Fruit fly (Drosophila melanogaster) whole organism, embryonic: ENCODE data around the gene Cp16.

Source experiments
- Adf1 ChIP-seq: fragments of 200-800 bp; sonication (Bioruptor generic); IDR thresholded peaks from 2 replicates; pipeline ENCODE4 v1.3.6; 2022; ENCODE audit warnings: missing biosample characterization, missing genetic modification characterization
- Asciz ChIP-seq: fragments of 200-800 bp; sonication (Bioruptor generic); optimal IDR thresholded peaks from 2 replicates; lab custom pipeline; 2017; ENCODE audit warnings: missing biosample characterization, mild to moderate bottlenecking, missing genetic modification characterization, missing genetic modification reagents
- BtbVII ChIP-seq: fragments of 200-800 bp; sonication (Bioruptor generic); optimal IDR thresholded peaks from 3 replicates; lab custom pipeline; 2017; ENCODE audit warnings: missing biosample characterization, mild to moderate bottlenecking, missing genetic modification characterization
- CG12659 ChIP-seq: fragments of 200-800 bp; sonication (Bioruptor generic); optimal IDR thresholded peaks from 3 replicates; lab custom pipeline; 2017; ENCODE audit warnings: mild to moderate bottlenecking, missing biosample characterization, missing genetic modification reagents, missing genetic modification characterization
- CG12744 ChIP-seq: fragments of 200-800 bp; sonication (Bioruptor generic); optimal IDR thresholded peaks from 2 replicates; lab custom pipeline; 2016; ENCODE audit warnings: missing biosample characterization, missing genetic modification characterization
- CG13424 ChIP-seq: fragments of 200-800 bp; sonication (Bioruptor generic); optimal IDR thresholded peaks from 2 replicates; lab custom pipeline; 2019; ENCODE audit warnings: missing biosample characterization, mild to moderate bottlenecking, missing genetic modification characterization, moderate library complexity
- CG15269 ChIP-seq: fragments of 200-800 bp; sonication (Bioruptor generic); optimal IDR thresholded peaks from 2 replicates; lab custom pipeline; 2018; ENCODE audit warnings: missing biosample characterization, mild to moderate bottlenecking, missing genetic modification characterization, moderate library complexity
- CG16779 ChIP-seq: fragments of 200-800 bp; sonication (Bioruptor generic); IDR thresholded peaks from 2 replicates; pipeline ENCODE4 v1.3.6; 2022; ENCODE audit warnings: missing biosample characterization, missing genetic modification characterization
- CG16863 ChIP-seq: fragments of 200-800 bp; sonication (Bioruptor generic); optimal IDR thresholded peaks from 3 replicates; lab custom pipeline; 2016; ENCODE audit warnings: missing biosample characterization, missing genetic modification characterization
- CG18011 ChIP-seq: fragments of 200-800 bp; sonication (Bioruptor generic); optimal IDR thresholded peaks from 2 replicates; lab custom pipeline; 2017; ENCODE audit warnings: missing biosample characterization, missing genetic modification characterization, mild to moderate bottlenecking, moderate library complexity, missing genotype
- CG18599 ChIP-seq: fragments of 200-800 bp; sonication (Bioruptor generic); optimal IDR thresholded peaks from 3 replicates; lab custom pipeline; 2017; ENCODE audit warnings: missing biosample characterization, missing genetic modification characterization, mild to moderate bottlenecking, moderate library complexity, missing genetic modification reagents
- CG2875 ChIP-seq: fragments of 200-800 bp; sonication (Bioruptor generic); optimal IDR thresholded peaks from 2 replicates; lab custom pipeline; 2017; ENCODE audit warnings: missing biosample characterization, mild to moderate bottlenecking, missing genetic modification characterization, missing genetic modification reagents
- CG31365 ChIP-seq: fragments of 200-800 bp; sonication (Bioruptor generic); optimal IDR thresholded peaks from 2 replicates; lab custom pipeline; 2018; ENCODE audit warnings: missing biosample characterization, mild to moderate bottlenecking, missing genetic modification characterization
- CG31388 ChIP-seq: fragments of 200-800 bp; sonication (Bioruptor generic); optimal IDR thresholded peaks from 2 replicates; lab custom pipeline; 2016; ENCODE audit warnings: missing biosample characterization, missing genetic modification characterization
- CG3726 ChIP-seq: fragments of 200-800 bp; sonication (Bioruptor generic); IDR thresholded peaks from 3 replicates; pipeline ENCODE4, ENCODE4 v1.3.6; 2022; ENCODE audit warnings: missing biosample characterization, missing genetic modification characterization
- CG4854 ChIP-seq: fragments of 200-800 bp; sonication (Bioruptor generic); optimal IDR thresholded peaks from 2 replicates; lab custom pipeline; 2016; ENCODE audit warnings: missing biosample characterization, missing genetic modification characterization, inconsistent platforms
- CG5180 ChIP-seq: fragments of 200-800 bp; sonication (Bioruptor generic); optimal IDR thresholded peaks from 3 replicates; lab custom pipeline; 2017; ENCODE audit warnings: missing biosample characterization, missing genetic modification characterization, mild to moderate bottlenecking, moderate library complexity, missing genetic modification reagents
- CG9817 ChIP-seq: fragments of 200-800 bp; sonication (Bioruptor generic); optimal IDR thresholded peaks from 2 replicates; lab custom pipeline; 2018; ENCODE audit warnings: missing biosample characterization, mild to moderate bottlenecking, missing genetic modification characterization, moderate library complexity
- CG9932 ChIP-seq: fragments of 200-800 bp; sonication (Bioruptor generic); IDR thresholded peaks from 2 replicates; pipeline ENCODE4 v1.3.6; 2022; ENCODE audit warnings: missing biosample characterization, missing genetic modification characterization
- Chrac-16 ChIP-seq: fragments of 200-800 bp; sonication (Bioruptor generic); optimal IDR thresholded peaks from 3 replicates; lab custom pipeline; 2016; ENCODE audit warnings: missing biosample characterization, missing genetic modification characterization
- CoRest ChIP-seq: fragments of 200-800 bp; sonication (Bioruptor generic); optimal IDR thresholded peaks from 3 replicates; lab custom pipeline; 2018; ENCODE audit warnings: missing biosample characterization, mild to moderate bottlenecking, missing genetic modification characterization, moderate library complexity
- Dip3 ChIP-seq: fragments of 200-800 bp; sonication (Bioruptor generic); optimal IDR thresholded peaks from 3 replicates; lab custom pipeline; 2016; ENCODE audit warnings: missing biosample characterization, missing genetic modification characterization
- Drgx ChIP-seq: fragments of 200-800 bp; sonication (Bioruptor generic); IDR thresholded peaks from 2 replicates; pipeline ENCODE4 v1.3.6; 2022; ENCODE audit warnings: missing biosample characterization, missing genetic modification characterization
- Hey ChIP-seq: fragments of 200-800 bp; sonication (Bioruptor generic); optimal IDR thresholded peaks from 3 replicates; lab custom pipeline; 2018; ENCODE audit warnings: missing biosample characterization, mild to moderate bottlenecking, missing genetic modification characterization
- HmgD ChIP-seq: fragments of 200-800 bp; sonication (Bioruptor generic); optimal IDR thresholded peaks from 3 replicates; lab custom pipeline; 2016; ENCODE audit warnings: missing biosample characterization, missing genetic modification characterization
- Hmr ChIP-seq: fragments of 200-800 bp; sonication (Bioruptor generic); optimal IDR thresholded peaks from 3 replicates; lab custom pipeline; 2017; ENCODE audit warnings: mild to moderate bottlenecking, missing biosample characterization, missing genetic modification reagents, missing genetic modification characterization
- Hsf ChIP-seq: fragments of 200-800 bp; sonication (Bioruptor generic); optimal IDR thresholded peaks from 3 replicates; lab custom pipeline; 2016; ENCODE audit warnings: missing biosample characterization, missing genetic modification characterization
- MBD-R2 ChIP-seq: fragments of 200-800 bp; sonication (Bioruptor generic); IDR thresholded peaks from 2 replicates; pipeline ENCODE4 v1.3.6; 2022; ENCODE audit warnings: missing biosample characterization, missing genetic modification characterization
- Mrtf ChIP-seq: fragments of 200-800 bp; sonication (Bioruptor generic); IDR thresholded peaks from 3 replicates; pipeline ENCODE4 v1.3.6; 2022; ENCODE audit warnings: missing biosample characterization, missing genetic modification characterization
- Scr ChIP-seq: fragments of 200-800 bp; sonication (Bioruptor generic); IDR thresholded peaks from 2 replicates; pipeline ENCODE4 v1.3.6; 2022; ENCODE audit warnings: missing biosample characterization, missing genetic modification characterization; ENCODE audit not compliant: partially characterized antibody
- Usf ChIP-seq: fragments of 200-800 bp; sonication (Bioruptor generic); optimal IDR thresholded peaks from 2 replicates; lab custom pipeline; 2017; ENCODE audit warnings: missing genotype, missing biosample characterization, missing genetic modification characterization
- ara ChIP-seq: fragments of 200-800 bp; sonication (Bioruptor generic); IDR thresholded peaks from 2 replicates; pipeline ENCODE4 v1.3.6; 2022; ENCODE audit warnings: missing biosample characterization, missing genetic modification characterization
- chn ChIP-seq: fragments of 200-800 bp; sonication (Bioruptor generic); optimal IDR thresholded peaks from 2 replicates; lab custom pipeline; 2016; ENCODE audit warnings: missing biosample characterization, missing genetic modification characterization
- dpn ChIP-seq, 2 experiments: fragments of 200-800 bp; sonication (Bioruptor generic); optimal IDR thresholded peaks; 3 replicates each; lab custom pipeline; 2016; ENCODE audit warnings: missing biosample characterization in 2 of 2, missing genetic modification characterization in 2 of 2
- grau ChIP-seq: fragments of 200-800 bp; optimal IDR thresholded peaks from 3 replicates; lab custom pipeline; 2019; ENCODE audit warnings: missing biosample characterization, mild to moderate bottlenecking, missing genetic modification characterization, moderate library complexity
- hkb ChIP-seq, 2 experiments: fragments of 200-800 bp in 1 of 2; fragments of >200 bp in 1 of 2; sonication (Bioruptor generic) in 1 of 2; IDR thresholded peaks in 1 of 2; optimal IDR thresholded peaks in 1 of 2; 2 replicates each; pipeline versions ENCODE4 v1.3.6 to Lab custom; 2017 to 2022; ENCODE audit warnings: missing biosample characterization in 1 of 2, missing genetic modification characterization in 1 of 2
- jumu ChIP-seq: fragments of 200-800 bp; sonication (Bioruptor generic); optimal IDR thresholded peaks from 3 replicates; lab custom pipeline; 2016; ENCODE audit warnings: missing biosample characterization, missing genetic modification characterization
- lov ChIP-seq, 2 experiments: fragments of 200-800 bp in 1 of 2; fragments of >200 bp in 1 of 2; sonication (Bioruptor generic) in 1 of 2; IDR thresholded peaks in 1 of 2; optimal IDR thresholded peaks in 1 of 2; 2 replicates in 1 of 2; 3 replicates in 1 of 2; pipeline versions ENCODE4 v1.3.6 to Lab custom; 2017 to 2022; ENCODE audit warnings: missing biosample characterization in 1 of 2, missing genetic modification characterization in 1 of 2
- maf-S ChIP-seq: fragments of 200-800 bp; sonication (Bioruptor generic); optimal IDR thresholded peaks from 2 replicates; lab custom pipeline; 2016; ENCODE audit warnings: missing biosample characterization, missing genetic modification characterization
- nerfin-2 ChIP-seq: fragments of 200-800 bp; sonication (Bioruptor generic); IDR thresholded peaks from 2 replicates; pipeline ENCODE4 v1.3.6; 2022; ENCODE audit warnings: missing biosample characterization, missing genetic modification characterization; ENCODE audit not compliant: partially characterized antibody
- oc ChIP-seq: fragments of 200-800 bp; sonication (Bioruptor generic); optimal IDR thresholded peaks from 2 replicates; lab custom pipeline; 2018; ENCODE audit warnings: missing biosample characterization, mild to moderate bottlenecking, missing genetic modification characterization, moderate library complexity
- prd ChIP-seq, 3 experiments: fragments of >200 bp in 2 of 3; fragments of 200-800 bp in 1 of 3; sonication (Bioruptor generic) in 1 of 3; optimal IDR thresholded peaks in 2 of 3; IDR thresholded peaks in 1 of 3; 2 replicates in 2 of 3; 3 replicates in 1 of 3; pipeline versions ENCODE4 v1.3.6 to Lab custom; 2017 to 2022; ENCODE audit warnings: missing biosample characterization in 1 of 3, missing genetic modification characterization in 1 of 3
- sd ChIP-seq: fragments of 200-800 bp; sonication (Bioruptor generic); optimal IDR thresholded peaks from 3 replicates; lab custom pipeline; 2018; ENCODE audit warnings: missing biosample characterization, mild to moderate bottlenecking, missing genetic modification characterization, moderate library complexity
- sens-2 ChIP-seq: fragments of 200-800 bp; sonication (Bioruptor generic); IDR thresholded peaks from 2 replicates; pipeline ENCODE4 v1.3.6; 2022; ENCODE audit warnings: missing biosample characterization, missing genetic modification characterization
- ssp ChIP-seq: fragments of 200-800 bp; sonication (Bioruptor generic); IDR thresholded peaks from 2 replicates; pipeline ENCODE4 v1.3.6; 2022; ENCODE audit warnings: missing biosample characterization, missing genetic modification characterization
- stwl ChIP-seq: fragments of 200-800 bp; sonication (Bioruptor generic); optimal IDR thresholded peaks from 3 replicates; lab custom pipeline; 2018; ENCODE audit warnings: missing biosample characterization, mild to moderate bottlenecking, missing genetic modification characterization, moderate library complexity
- tna ChIP-seq: fragments of 200-800 bp; sonication (Bioruptor generic); IDR thresholded peaks from 2 replicates; pipeline ENCODE4 v1.3.6; 2022; ENCODE audit warnings: missing biosample characterization, missing genetic modification characterization; ENCODE audit not compliant: partially characterized antibody
- vvl ChIP-seq: fragments of 200-800 bp; sonication (Bioruptor generic); IDR thresholded peaks from 2 replicates; pipeline ENCODE4 v1.3.6; 2022; ENCODE audit warnings: missing biosample characterization, missing genetic modification characterization

Gene Cp16

DNA sequence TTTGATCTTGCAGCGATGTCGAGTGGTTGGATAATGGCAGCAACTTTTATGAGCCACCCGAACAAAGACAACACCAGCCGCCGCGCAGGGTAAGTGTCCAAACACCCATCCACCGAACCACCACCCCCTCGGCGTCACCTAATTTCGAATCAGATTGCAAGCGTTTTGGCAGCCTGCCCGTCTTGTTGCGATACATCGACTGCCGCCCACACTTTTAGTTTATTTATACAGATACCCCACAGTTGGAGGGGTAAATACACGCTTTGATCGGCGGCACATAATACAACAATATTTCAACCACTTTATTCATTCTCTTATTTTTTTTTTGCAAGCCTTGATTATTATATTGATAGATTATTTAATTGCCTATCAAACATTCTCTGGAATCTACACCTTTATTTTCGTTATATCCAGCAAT is 31.3 kb downstream of the Cp16 start (continued):
- TF ChIP-seq hkb (optimal IDR thresholded peaks at IDR 0.05; lab: Kevin White, UChicago) (no peak), hkb (GFP tag; IDR thresholded peaks at IDR 0.05; lab: Robert Waterston, UW) (0 out of 2 replicates have a peak, but pooled peaks have one; percentile 28), oc (peak; percentile 27), Adf1 (GFP tag; lab: Robert Waterston, UW) (0 out of 2 replicates have a peak, but pooled peaks have one; percentile 18), ssp (GFP tag; lab: Robert Waterston, UW) (peak; percentile 43), BtbVII (GFP tag; lab: Kevin White, UChicago) (no peak), ara (GFP tag; lab: Robert Waterston, UW) (peak; percentile 15; the same call in 1 of the 2 replicates), MBD-R2 (GFP tag; lab: Robert Waterston, UW) (peak; percentile 20; the same call in 1 of the 2 replicates), CG31388 (GFP tag; lab: Kevin White, UChicago) (no peak), CG31365 (tag; lab: Kevin White, UChicago) (no peak), chn (peak; percentile 4), Hsf (peak; percentile 39), Mrtf (GFP tag; lab: Robert Waterston, UW) (peak; percentile 72; the same call in 2 of the 3 replicates), CG16779 (no peak), CG12744 (no peak), Usf (no peak), CG3726 (GFP tag; lab: Robert Waterston, UW) (0 out of 3 replicates have a peak, but pooled peaks have one; percentile 62), CG15269 (tag; lab: Kevin White, UChicago) (peak; percentile 53), Asciz (GFP tag; lab: Kevin White, UChicago) (no peak), CG5180 (no peak), CG18599 (GFP tag; lab: Kevin White, UChicago) (peak; percentile 27), Scr (GFP tag; lab: Robert Waterston, UW) (peak; percentile 59), jumu (peak; percentile 6), dpn (GFP tag; optimal IDR thresholded peaks at IDR 0.05; lab: Kevin White, UChicago) (peak in 1 of 2 experiments; percentile 53), CG9932 (GFP tag; lab: Robert Waterston, UW) (peak; percentile 64), lov (optimal IDR thresholded peaks at IDR 0.05; lab: Kevin White, UChicago) (no peak), lov (GFP tag; IDR thresholded peaks at IDR 0.05; lab: Robert Waterston, UW) (0 out of 3 replicates have a peak, but pooled peaks have one; percentile 66), Drgx (GFP tag; lab: Robert Waterston, UW) (peak; percentile 39; the same call in 1 of the 2 replicates), Hey (tag; lab: Kevin White, UChicago) (peak; percentile 61), CG2875 (GFP tag; lab: Kevin White, UChicago) (no peak), CG12659 (GFP tag; lab: Kevin White, UChicago) (peak; percentile 38), CG4854 (GFP tag; lab: Kevin White, UChicago) (no peak), CG16863 (GFP tag; lab: Kevin White, UChicago) (peak; percentile 24), grau (tag; lab: Kevin White, UChicago) (peak; percentile 23), CG9817 (tag; lab: Kevin White, UChicago) (peak; percentile 45), vvl (GFP tag; lab: Robert Waterston, UW) (peak; percentile 75), sd (no peak), CG13424 (tag; lab: Kevin White, UChicago) (peak; percentile 49), HmgD (GFP tag; lab: Kevin White, UChicago) (no peak), CoRest (peak; percentile 55), Hmr (GFP tag; lab: Kevin White, UChicago) (peak; percentile 42), prd (optimal IDR thresholded peaks at IDR 0.05; lab: Kevin White, UChicago) (no peak), prd (GFP tag; IDR thresholded peaks at IDR 0.05; lab: Robert Waterston, UW) (peak; percentile 52; the same call in 1 of the 3 replicates), tna (GFP tag; lab: Robert Waterston, UW) (peak; percentile 91), sens-2 (GFP tag; lab: Robert Waterston, UW) (no peak), Chrac-16 (GFP tag; lab: Kevin White, UChicago) (peak; percentile 14), CG18011 (GFP tag; lab: Kevin White, UChicago) (no peak), nerfin-2 (no peak), maf-S (GFP tag; lab: Kevin White, UChicago) (no peak), stwl (no peak), Dip3 (GFP tag; lab: Kevin White, UChicago) (no peak)
